Fruit fly (Drosophila melanogaster) whole organism, embryonic: ENCODE data around the gene zuc.

ENCODE experiments used
- CG2129 ChIP-seq: fragments of 200-800 bp; sonication (Bioruptor generic); IDR thresholded peaks from 2 replicates; pipeline ENCODE4 v1.3.6; 2022; ENCODE audit warnings: missing biosample characterization, missing genetic modification characterization; ENCODE audit not compliant: partially characterized antibody
- CG33213 ChIP-seq: fragments of 200-800 bp; sonication (Bioruptor generic); optimal IDR thresholded peaks from 3 replicates; lab custom pipeline; 2016; ENCODE audit warnings: missing biosample characterization, missing genetic modification characterization
- CG9215 ChIP-seq: fragments of 200-800 bp; sonication (Bioruptor generic); IDR thresholded peaks from 2 replicates; pipeline ENCODE4 v1.3.6; 2022; ENCODE audit warnings: missing biosample characterization, missing genetic modification characterization
- Dll ChIP-seq: fragments of 200-800 bp; sonication (Bioruptor generic); IDR thresholded peaks from 4 replicates; pipeline ENCODE4 v1.3.6; 2022; ENCODE audit warnings: missing biosample characterization, missing genetic modification characterization; ENCODE audit not compliant: partially characterized antibody
- Gug ChIP-seq: fragments of 200-800 bp; sonication (Bioruptor generic); IDR thresholded peaks from 4 replicates; pipeline ENCODE4 v1.3.6; 2022; ENCODE audit warnings: missing biosample characterization, missing genetic modification characterization
- NFAT ChIP-seq: fragments of 200-800 bp; sonication (Bioruptor generic); IDR thresholded peaks from 2 replicates; pipeline ENCODE4 v1.3.6; 2022; ENCODE audit warnings: missing biosample characterization, missing genetic modification characterization
- chinmo ChIP-seq: fragments of 200-800 bp; sonication (Bioruptor generic); IDR thresholded peaks from 4 replicates; pipeline ENCODE4 v1.3.6; 2022; ENCODE audit warnings: missing biosample characterization, missing genetic modification characterization; ENCODE audit not compliant: partially characterized antibody
- chn ChIP-seq: fragments of 200-800 bp; sonication (Bioruptor generic); optimal IDR thresholded peaks from 2 replicates; lab custom pipeline; 2016; ENCODE audit warnings: missing biosample characterization, missing genetic modification characterization
- ems ChIP-seq: fragments of 200-800 bp; sonication (Bioruptor generic); optimal IDR thresholded peaks from 3 replicates; lab custom pipeline; 2016; ENCODE audit warnings: missing biosample characterization, missing genetic modification characterization
- insv ChIP-seq, 2 experiments: fragments of 200-800 bp; sonication (Bioruptor generic); optimal IDR thresholded peaks; 3 replicates each; lab custom pipeline; 2016 to 2018; ENCODE audit warnings: missing biosample characterization in 2 of 2, missing genetic modification characterization in 2 of 2
- rib ChIP-seq: fragments of 200-800 bp; sonication (Bioruptor generic); IDR thresholded peaks from 2 replicates; pipeline ENCODE4 v1.3.6; 2022; ENCODE audit warnings: missing biosample characterization, missing genetic modification characterization
- tin ChIP-seq: fragments of 200-800 bp; sonication (Bioruptor generic); optimal IDR thresholded peaks from 3 replicates; lab custom pipeline; 2016; ENCODE audit warnings: missing biosample characterization, missing genetic modification characterization
- tll ChIP-seq, 2 experiments: fragments of 200-800 bp in 1 of 2; fragments of >200 bp in 1 of 2; sonication (Bioruptor generic) in 1 of 2; optimal IDR thresholded peaks; 2 replicates each; lab custom pipeline; 2017 to 2019; ENCODE audit warnings: missing biosample characterization in 2 of 2, missing genetic modification characterization in 2 of 2, mild to moderate bottlenecking in 1 of 2, moderate library complexity in 1 of 2

dm6 chr2L:12033890-12034289 is 44.2 kb upstream of the zuc start, which contains the start of gene CG18788:
- TF ChIP-seq chinmo (GFP tag; lab: Robert Waterston, UW) (no peak), ems (GFP tag; lab: Kevin White, UChicago) (no peak), Gug (no peak), CG33213 (GFP tag; lab: Kevin White, UChicago) (no peak), insv (GFP tag; optimal IDR thresholded peaks at IDR 0.05; lab: Kevin White, UChicago) (no peak), tll (GFP tag; optimal IDR thresholded peaks at IDR 0.05; lab: Kevin White, UChicago) (no peak), Dll (GFP tag; lab: Robert Waterston, UW) (no peak), NFAT (GFP tag; lab: Robert Waterston, UW) (no peak), CG9215 (GFP tag; lab: Robert Waterston, UW) (no peak), rib (GFP tag; lab: Robert Waterston, UW) (no peak), CG2129 (no peak), chn (GFP tag; lab: Kevin White, UChicago) (no peak), tin (GFP tag; lab: Kevin White, UChicago) (no peak)
